Fruit fly (Drosophila melanogaster): ENCODE data around the gene beta-Man.

Gene beta-Man

dm6 chr3R:4197055-4197454 lies at the start of gene beta-Man (continued):
- TF ChIP-seq seq (GFP tag; IDR thresholded peaks at IDR 0.05) (no peak), Sin3A (optimal IDR thresholded peaks at IDR 0.05) (no peak), CG31388 (GFP tag; optimal IDR thresholded peaks at IDR 0.05) (no peak), Jarid2 (GFP tag; optimal IDR thresholded peaks at IDR 0.05) (peak; percentile 60), Stat92E (GFP tag; optimal IDR thresholded peaks at IDR 0.05) (no peak)

DNA sequence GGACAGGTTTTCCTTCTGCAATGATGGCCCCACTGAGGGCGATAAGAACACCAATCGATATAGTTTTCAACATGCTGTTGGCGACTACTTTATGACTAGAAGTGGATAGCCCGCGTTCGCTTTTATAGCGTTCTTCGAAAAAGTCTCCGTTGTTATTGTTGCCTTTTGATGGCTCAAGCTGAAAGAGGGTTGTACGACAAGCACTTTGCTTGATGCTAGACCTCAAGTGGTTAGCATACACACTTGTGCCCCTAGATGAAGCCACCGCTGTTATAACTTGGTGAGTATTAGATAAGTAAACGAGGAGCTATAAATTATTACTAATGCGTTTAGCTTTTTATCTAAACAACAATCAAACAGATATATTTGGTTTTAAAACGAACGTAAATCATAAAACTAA lies 34.9 kb upstream of the beta-Man start, which contains the start of gene CG40198:
Gene CG40198, minus strand, starts transcription at position 101 of the 400 bp plus-strand sequence.
- TF ChIP-seq Asciz (GFP tag; optimal IDR thresholded peaks at IDR 0.05), result no peak
- no peak for TF ChIP-seq cato (GFP tag; optimal IDR thresholded peaks at IDR 0.05; ENCODE audit: borderline replicate concordance)
- TF ChIP-seq CoRest (tag; optimal IDR thresholded peaks at IDR 0.05), result no peak
- TF ChIP-seq Hr39 (optimal IDR thresholded peaks at IDR 0.05), result no peak
- no peak for TF ChIP-seq pzg (GFP tag; optimal IDR thresholded peaks at IDR 0.05)
- no peak for TF ChIP-seq D19A (tag; optimal IDR thresholded peaks at IDR 0.05)
- no peak for TF ChIP-seq CG14667 (GFP tag; IDR thresholded peaks at IDR 0.05)
- TF ChIP-seq nerfin-2 (GFP tag; IDR thresholded peaks at IDR 0.05; ENCODE audit: partially characterized antibody), result no peak
- no peak for TF ChIP-seq lola (GFP tag; optimal IDR thresholded peaks at IDR 0.05)
- TF ChIP-seq CG15696 (tag; optimal IDR thresholded peaks at IDR 0.05), result no peak
- TF ChIP-seq CG18764 (GFP tag; optimal IDR thresholded peaks at IDR 0.05), result no peak
- no peak for TF ChIP-seq D (optimal IDR thresholded peaks at IDR 0.05)
- TF ChIP-seq D (GFP tag; optimal IDR thresholded peaks at IDR 0.05), result no peak
- no peak for TF ChIP-seq CG14014 (GFP tag; IDR thresholded peaks at IDR 0.05)

- TF ChIP-seq amos (GFP tag; IDR thresholded peaks at IDR 0.05; ENCODE audit: partially characterized antibody) (peak; percentile 20; the same call in 1 of the 2 replicates), CG4820 (GFP tag; optimal IDR thresholded peaks at IDR 0.05) (no peak), MTF-1 (GFP tag; optimal IDR thresholded peaks at IDR 0.05; ENCODE audit: borderline replicate concordance) (no peak), sd (tag; optimal IDR thresholded peaks at IDR 0.05) (no peak), exex (tag; optimal IDR thresholded peaks at IDR 0.05) (no peak), CG13775 (GFP tag; optimal IDR thresholded peaks at IDR 0.05) (no peak), Side (GFP tag; optimal IDR thresholded peaks at IDR 0.05) (no peak), CG12659 (GFP tag; optimal IDR thresholded peaks at IDR 0.05) (peak; percentile 1), jing (GFP tag; optimal IDR thresholded peaks at IDR 0.05) (no peak), Mad (GFP tag; optimal IDR thresholded peaks at IDR 0.05) (no peak), CG2129 (GFP tag; IDR thresholded peaks at IDR 0.05; ENCODE audit: partially characterized antibody) (no peak), NC2α (GFP tag; optimal IDR thresholded peaks at IDR 0.05) (no peak), CG3163 (GFP tag; optimal IDR thresholded peaks at IDR 0.05) (peak; percentile 22), NFAT (GFP tag; IDR thresholded peaks at IDR 0.05) (no peak), schlank (tag; optimal IDR thresholded peaks at IDR 0.05) (no peak), CG11085 (GFP tag; IDR thresholded peaks at IDR 0.05) (no peak), Opbp (GFP tag; IDR thresholded peaks at IDR 0.05; ENCODE audit: partially characterized antibody) (no peak), CG6689 (GFP tag; IDR thresholded peaks at IDR 0.05) (no peak), H2.0 (GFP tag; IDR thresholded peaks at IDR 0.05) (no peak), CG9932 (GFP tag; IDR thresholded peaks at IDR 0.05) (no peak), twi (tag; optimal IDR thresholded peaks at IDR 0.05) (no peak), z (GFP tag; IDR thresholded peaks at IDR 0.05) (no peak), hkb (optimal IDR thresholded peaks at IDR 0.05) (no peak), hkb (GFP tag; IDR thresholded peaks at IDR 0.05) (0 out of 2 replicates have a peak, but pooled peaks have one; percentile 8), CG16813 (GFP tag; IDR thresholded peaks at IDR 0.05; ENCODE audit: partially characterized antibody) (no peak), CG7357 (GFP tag; IDR thresholded peaks at IDR 0.05) (no peak), grn (GFP tag; optimal IDR thresholded peaks at IDR 0.05) (peak; percentile 28), Doc2 (GFP tag; IDR thresholded peaks at IDR 0.05) (no peak), otp (GFP tag; IDR thresholded peaks at IDR 0.05) (no peak), CG18764 (GFP tag; optimal IDR thresholded peaks at IDR 0.05) (no peak), CG11456 (GFP tag; IDR thresholded peaks at IDR 0.05) (no peak), wdn (GFP tag; IDR thresholded peaks at IDR 0.05) (no peak)
Measured at dm6 chr3R:4174470-4174869, 22.5 kb upstream of the beta-Man start, which contains the start of gene CG12581. Gene CG12581, plus strand, starts transcription at chr3R:4174632.
